Worm (Caenorhabditis elegans): ENCODE results near the gene stdh-3.

stdh-3 gene

ce11 chrV:13946385-13947019, 42.1 kb downstream of the stdh-3 start, which contains the start of the genes srx-10 and clec-226:
srx-10 (minus strand) TSS chrV:13946485.
clec-226 (plus strand) TSS chrV:13946969.
- TF ChIP-seq let-607 (tag; optimal IDR thresholded peaks at IDR 0.05) (no peak), D2030.7 (GFP tag; IDR thresholded peaks at IDR 0.05) (no peak)

- TF ChIP-seq dpl-1 (GFP tag; optimal IDR thresholded peaks at IDR 0.05) (no peak), K11D2.4 (GFP tag; IDR thresholded peaks at IDR 0.05) (no peak), F23B12.7 (tag; optimal IDR thresholded peaks at IDR 0.05; ENCODE audit: insufficient read depth) (no peak), hmg-20 (GFP tag; IDR thresholded peaks at IDR 0.05) (no peak), rcor-1 (GFP tag; IDR thresholded peaks at IDR 0.05) (no peak)
Observed at ce11 chrV:13949010-13949409, 44.6 kb downstream of the stdh-3 start, which contains the start of gene R10D12.6. R10D12.6 (plus strand) TSS chrV:13949310.

DNA sequence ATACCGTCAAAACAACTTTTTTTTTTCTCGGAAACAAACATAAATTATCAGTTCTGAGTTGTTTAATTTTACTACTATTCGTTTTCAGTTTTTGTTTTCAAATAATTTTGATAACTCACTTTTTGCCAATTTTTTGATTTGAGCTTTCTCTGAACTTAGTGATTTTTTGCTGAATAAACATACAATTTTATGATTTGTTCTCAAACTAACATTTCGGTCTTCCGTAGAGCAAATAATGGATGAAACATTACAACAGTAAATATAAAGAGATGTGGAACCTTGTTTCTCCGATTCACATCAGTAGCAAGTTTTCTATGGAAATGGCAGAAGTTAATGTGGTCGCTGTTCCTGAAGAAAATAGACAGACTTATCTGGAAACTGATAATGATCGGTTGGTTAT, 45.3 kb downstream of the stdh-3 start, which contains the start of gene R10D12.7:
TSS of gene R10D12.7 (plus strand) at position 301 of the 400 bp plus-strand sequence.
- TF ChIP-seq ztf-3 (GFP tag; optimal IDR thresholded peaks at IDR 0.05) (no peak), D2030.7 (GFP tag; IDR thresholded peaks at IDR 0.05) (no peak), ceh-91 (GFP tag; IDR thresholded peaks at IDR 0.05) (no peak), ztf-26 (tag; optimal IDR thresholded peaks at IDR 0.05) (no peak), ceh-79 (tag; optimal IDR thresholded peaks at IDR 0.05) (no peak), rec-8 (tag; optimal IDR thresholded peaks at IDR 0.05) (no peak), die-1 (tag; optimal IDR thresholded peaks at IDR 0.05) (no peak), T07F8.4 (tag; optimal IDR thresholded peaks at IDR 0.05) (no peak), K12H6.12 (tag; optimal IDR thresholded peaks at IDR 0.05) (no peak), atf-7 (tag; optimal IDR thresholded peaks at IDR 0.05) (no peak), B0019.2 (GFP tag; conservative IDR thresholded peaks at IDR 0.05) (no peak), F23B12.7 (tag; optimal IDR thresholded peaks at IDR 0.05; ENCODE audit: insufficient read depth) (no peak), efl-1 (GFP tag; optimal IDR thresholded peaks at IDR 0.05) (no peak), lin-26 (GFP tag; IDR thresholded peaks at IDR 0.05) (no peak), hmg-20 (GFP tag; IDR thresholded peaks at IDR 0.05) (no peak)

ce11 chrV:13953191-13953590, 48.8 kb downstream of the stdh-3 start, which contains the start of gene R10D12.8:
R10D12.8 (minus strand) TSS chrV:13953291.
- TF ChIP-seq C06A6.2 (GFP tag; conservative IDR thresholded peaks at IDR 0.05) (no peak), gei-17 (GFP tag; optimal IDR thresholded peaks at IDR 0.05) (no peak), B0261.1 (tag; optimal IDR thresholded peaks at IDR 0.05) (no peak), ekl-4 (GFP tag; IDR thresholded peaks at IDR 0.05) (no peak), efl-1 (GFP tag; optimal IDR thresholded peaks at IDR 0.05) (no peak), let-607 (tag; optimal IDR thresholded peaks at IDR 0.05) (no peak), sptf-2 (GFP tag; optimal IDR thresholded peaks at IDR 0.05) (no peak), pha-4 (tag; optimal IDR thresholded peaks at IDR 0.05) (no peak), nhr-27 (tag; optimal IDR thresholded peaks at IDR 0.05) (no peak), sea-2 (GFP tag; IDR thresholded peaks at IDR 0.05) (no peak), mcd-1 (GFP tag; IDR thresholded peaks at IDR 0.05) (no peak), F33H1.4 (GFP tag; IDR thresholded peaks at IDR 0.05) (no peak), ceh-58 (GFP tag; IDR thresholded peaks at IDR 0.05) (no peak), F49E8.2 (tag; optimal IDR thresholded peaks at IDR 0.05; ENCODE audit: insufficient read depth) (no peak), rpc-1 (optimal IDR thresholded peaks at IDR 0.05) (no peak), rpc-1 (tag; optimal IDR thresholded peaks at IDR 0.05) (no peak), tlf-1 (GFP tag; optimal IDR thresholded peaks at IDR 0.05) (no peak)
